Worm (Caenorhabditis elegans) whole organism, L2 larva: ENCODE results near the gene rig-4.

ENCODE experiments used
- ama-1 ChIP-seq: fragments of 150-350 bp; optimal IDR thresholded peaks from 2 replicates; lab custom pipeline; 2018; ENCODE audit warnings: inconsistent platforms
- elt-3 ChIP-seq: sonication (generic microtip); optimal IDR thresholded peaks from 2 replicates; lab custom pipeline; 2017; ENCODE audit warnings: missing biosample characterization, missing genetic modification characterization
- mdl-1 ChIP-seq, 2 experiments: fragments of 150-350 bp in 1 of 2; sonication (generic microtip) in 1 of 2; optimal IDR thresholded peaks; 2 replicates each; lab custom pipeline; 2017; ENCODE audit warnings: missing biosample characterization in 2 of 2, missing genetic modification characterization in 2 of 2
- nhr-12 ChIP-seq: fragments of 150-350 bp; optimal IDR thresholded peaks from 2 replicates; lab custom pipeline; 2014; ENCODE audit warnings: missing biosample characterization, missing genetic modification characterization
- nhr-77 ChIP-seq: fragments of 150-350 bp; optimal IDR thresholded peaks from 2 replicates; lab custom pipeline; 2014; ENCODE audit warnings: missing biosample characterization, missing genetic modification characterization
- unc-62 ChIP-seq: fragments of 150-350 bp; optimal IDR thresholded peaks from 2 replicates; lab custom pipeline; 2014; ENCODE audit warnings: missing biosample characterization, missing genetic modification reagents, missing genetic modification characterization
- zag-1 ChIP-seq: fragments of 150-350 bp; optimal IDR thresholded peaks from 2 replicates; lab custom pipeline; 2014; ENCODE audit warnings: missing biosample characterization, missing genetic modification characterization

DNA sequence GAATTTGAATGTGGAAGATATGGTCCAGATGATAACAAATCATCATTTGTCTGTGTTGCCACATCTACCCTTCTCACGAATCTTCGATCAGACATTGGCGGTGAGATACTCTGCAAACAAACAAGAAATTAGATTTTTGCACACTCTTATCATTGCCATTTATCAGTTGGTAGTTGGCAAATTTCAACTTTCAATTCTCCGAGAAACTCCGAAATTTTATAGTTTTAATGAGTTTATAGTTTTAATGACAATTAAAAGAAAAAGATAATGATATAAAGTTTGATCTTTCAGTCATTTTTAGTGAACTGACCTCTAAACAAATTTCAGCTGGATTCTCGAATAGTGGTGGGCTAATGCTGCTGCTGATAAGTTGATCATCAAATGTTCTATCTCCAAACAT, 19.9 kb upstream of the rig-4 start:
- no peak for TF ChIP-seq nhr-77 (tag; lab: Kevin White, UChicago)
- no peak for TF ChIP-seq elt-3 (tag; lab: Kevin White, UChicago)
- TF ChIP-seq mdl-1 (tag; optimal IDR thresholded peaks at IDR 0.05; lab: Kevin White, UChicago) = no peak
- no peak for TF ChIP-seq zag-1 (tag; lab: Kevin White, UChicago)
- TF ChIP-seq nhr-12 (tag; lab: Kevin White, UChicago) = no peak
- TF ChIP-seq ama-1 (lab: Kevin White, UChicago) = no peak
- TF ChIP-seq unc-62 = no peak
